Fruit fly (Drosophila melanogaster) whole organism, adult: ENCODE results near the gene GAPsec.

Experiments used
- CG12768 ChIP-seq: fragments of 200-800 bp; sonication (Bioruptor generic); optimal IDR thresholded peaks from 2 replicates; lab custom pipeline; 2017; ENCODE audit warnings: missing biosample characterization, missing genetic modification characterization, mild to moderate bottlenecking, moderate library complexity, missing genetic modification reagents
- CG14711 ChIP-seq: fragments of 200-800 bp; sonication (Bioruptor generic); optimal IDR thresholded peaks from 2 replicates; lab custom pipeline; 2018; ENCODE audit warnings: missing biosample characterization, mild to moderate bottlenecking, missing genetic modification characterization, moderate library complexity
- CG5204 ChIP-seq: fragments of 200-800 bp; sonication (Bioruptor generic); optimal IDR thresholded peaks from 2 replicates; lab custom pipeline; 2016; ENCODE audit warnings: missing biosample characterization, missing genetic modification characterization
- Clk ChIP-seq: fragments of 200-800 bp; sonication (Bioruptor generic); optimal IDR thresholded peaks from 2 replicates; lab custom pipeline; 2017; ENCODE audit warnings: missing biosample characterization, missing genetic modification characterization
- Crg-1 ChIP-seq: fragments of 200-800 bp; sonication (Bioruptor generic); optimal IDR thresholded peaks from 2 replicates; lab custom pipeline; 2016; ENCODE audit warnings: missing biosample characterization, missing genetic modification characterization
- Hr96 ChIP-seq: fragments of 200-800 bp; sonication (Bioruptor generic); optimal IDR thresholded peaks from 2 replicates; lab custom pipeline; 2016; ENCODE audit warnings: missing biosample characterization, missing genetic modification characterization
- Mnt ChIP-seq: fragments of 200-800 bp; sonication (Bioruptor generic); optimal IDR thresholded peaks from 2 replicates; lab custom pipeline; 2016; ENCODE audit warnings: missing biosample characterization, mild to moderate bottlenecking, missing genetic modification characterization
- cnc ChIP-seq, 2 experiments: fragments of >200 bp; optimal IDR thresholded peaks; 2 replicates each; lab custom pipeline; 2017
- kay ChIP-seq: fragments of 200-800 bp; sonication (Bioruptor generic); peaks from one replicate; lab custom pipeline; 2016; ENCODE audit warnings: missing biosample characterization, missing genetic modification characterization, borderline replicate concordance
- ovo ChIP-seq: fragments of 200-800 bp; sonication (Bioruptor generic); optimal IDR thresholded peaks from 2 replicates; lab custom pipeline; 2016; ENCODE audit warnings: missing biosample characterization, missing genetic modification characterization
- pad ChIP-seq: fragments of 200-800 bp; sonication (Bioruptor generic); optimal IDR thresholded peaks from 3 replicates; lab custom pipeline; 2017; ENCODE audit warnings: missing biosample characterization, missing genetic modification characterization, mild to moderate bottlenecking, moderate library complexity, missing genetic modification reagents
- tj ChIP-seq: fragments of 200-800 bp; sonication (Bioruptor generic); optimal IDR thresholded peaks from 3 replicates; lab custom pipeline; 2017; ENCODE audit warnings: missing biosample characterization, mild to moderate bottlenecking, missing genetic modification characterization, moderate library complexity

DNA sequence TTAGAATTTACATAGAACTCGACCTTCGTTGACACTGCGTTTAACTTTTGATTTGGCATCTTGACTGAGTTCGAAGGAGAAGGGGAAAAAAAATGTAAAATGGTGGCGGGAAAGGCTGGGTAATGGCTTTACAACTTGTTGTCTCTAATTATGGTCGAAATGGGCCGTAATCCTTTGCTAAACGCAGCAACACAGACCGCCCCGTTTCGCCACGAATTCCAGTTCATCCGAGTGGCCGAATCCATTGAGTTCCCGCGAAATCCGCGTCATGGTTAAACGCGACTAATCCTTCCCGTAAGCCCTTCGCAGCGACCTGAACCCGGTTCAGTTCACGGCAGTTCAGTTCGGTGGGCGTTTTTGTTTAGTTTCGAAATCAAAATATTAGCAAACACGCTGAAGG lies 42.4 kb upstream of the GAPsec start:
- TF ChIP-seq kay (GFP tag; lab: Kevin White, UChicago), result no peak
- no peak for TF ChIP-seq Clk (GFP tag; lab: Kevin White, UChicago)
- no peak for TF ChIP-seq pad
- no peak for TF ChIP-seq ovo
- no peak for TF ChIP-seq Mnt
- no peak for TF ChIP-seq tj (GFP tag; lab: Kevin White, UChicago)
- no peak for TF ChIP-seq CG14711 (tag; lab: Kevin White, UChicago)
- TF ChIP-seq cnc (optimal IDR thresholded peaks at IDR 0.05; lab: Kevin White, UChicago), result no peak
- no peak for TF ChIP-seq CG12768
- no peak for TF ChIP-seq Crg-1 (GFP tag; lab: Kevin White, UChicago)
- no peak for TF ChIP-seq CG5204 (GFP tag; lab: Kevin White, UChicago)
- no peak for TF ChIP-seq Hr96 (GFP tag; lab: Kevin White, UChicago)
